Fruit fly (Drosophila melanogaster) whole organism, prepupa: ENCODE results near the gene Nrg.

ENCODE experiments used
- Blimp-1 ChIP-seq: fragments of 200-800 bp; sonication (Bioruptor generic); optimal IDR thresholded peaks from 3 replicates; lab custom pipeline; 2017; ENCODE audit warnings: missing biosample characterization, missing genetic modification characterization, mild to moderate bottlenecking, moderate library complexity, missing genetic modification reagents
- CG10631 ChIP-seq: fragments of 200-800 bp; sonication (Bioruptor generic); optimal IDR thresholded peaks from 2 replicates; lab custom pipeline; 2016; ENCODE audit warnings: missing biosample characterization, missing genetic modification characterization
- CG10669 ChIP-seq: fragments of 200-800 bp; sonication (Bioruptor generic); optimal IDR thresholded peaks from 3 replicates; lab custom pipeline; 2018; ENCODE audit warnings: missing biosample characterization, mild to moderate bottlenecking, missing genetic modification characterization, moderate library complexity
- CG11294 ChIP-seq: fragments of 200-800 bp; sonication (Bioruptor generic); IDR thresholded peaks from 2 replicates; pipeline ENCODE4 v1.3.6; 2022; ENCODE audit warnings: missing biosample characterization, missing genetic modification characterization
- CG11762 ChIP-seq: fragments of 200-800 bp; sonication (Bioruptor generic); optimal IDR thresholded peaks from 3 replicates; lab custom pipeline; 2016; ENCODE audit warnings: missing biosample characterization, missing genetic modification characterization; ENCODE audit not compliant: insufficient read depth
- CG11902 ChIP-seq: fragments of 200-800 bp; sonication (Bioruptor generic); optimal IDR thresholded peaks from 3 replicates; lab custom pipeline; 2016; ENCODE audit warnings: missing biosample characterization, missing genetic modification characterization
- CG15336 ChIP-seq: fragments of 200-800 bp; sonication (Bioruptor generic); IDR thresholded peaks from 2 replicates; pipeline ENCODE4 v1.3.6; 2022; ENCODE audit warnings: missing biosample characterization, missing genetic modification characterization
- CG1621 ChIP-seq: fragments of 200-800 bp; sonication (Bioruptor generic); optimal IDR thresholded peaks from 3 replicates; lab custom pipeline; 2018; ENCODE audit warnings: missing biosample characterization, mild to moderate bottlenecking, missing genetic modification characterization
- CG3032 ChIP-seq: fragments of 200-800 bp; optimal IDR thresholded peaks from 2 replicates; lab custom pipeline; 2019; ENCODE audit warnings: missing biosample characterization, mild to moderate bottlenecking, missing genetic modification characterization, moderate library complexity
- CG31627 ChIP-seq: fragments of 200-800 bp; sonication (Bioruptor generic); optimal IDR thresholded peaks from 3 replicates; lab custom pipeline; 2016; ENCODE audit warnings: missing biosample characterization, missing genetic modification characterization
- CG34406 ChIP-seq: fragments of 200-800 bp; sonication (Bioruptor generic); optimal IDR thresholded peaks from 3 replicates; lab custom pipeline; 2016; ENCODE audit warnings: missing biosample characterization, missing genetic modification characterization
- CG4318 ChIP-seq: fragments of 200-800 bp; sonication (Bioruptor generic); optimal IDR thresholded peaks from 3 replicates; lab custom pipeline; 2017; ENCODE audit warnings: missing biosample characterization, mild to moderate bottlenecking, missing genetic modification characterization
- CG6276 ChIP-seq: fragments of 200-800 bp; sonication (Bioruptor generic); optimal IDR thresholded peaks from 2 replicates; lab custom pipeline; 2017; ENCODE audit warnings: missing biosample characterization, mild to moderate bottlenecking, missing genetic modification characterization
- CG6792 ChIP-seq: fragments of 200-800 bp; sonication (Bioruptor generic); optimal IDR thresholded peaks from 3 replicates; lab custom pipeline; 2016; ENCODE audit warnings: missing biosample characterization, missing genetic modification characterization
- CG6808 ChIP-seq: fragments of 200-800 bp; sonication (Bioruptor generic); optimal IDR thresholded peaks from 3 replicates; lab custom pipeline; 2017; ENCODE audit warnings: missing biosample characterization, missing genetic modification characterization, mild to moderate bottlenecking, moderate library complexity, missing genetic modification reagents
- CG6854 ChIP-seq: fragments of 200-800 bp; sonication (Bioruptor generic); optimal IDR thresholded peaks from 2 replicates; lab custom pipeline; 2017; ENCODE audit warnings: missing biosample characterization, mild to moderate bottlenecking, missing genetic modification characterization
- CG7368 ChIP-seq: fragments of 200-800 bp; sonication (Bioruptor generic); optimal IDR thresholded peaks from 3 replicates; lab custom pipeline; 2016; ENCODE audit warnings: missing biosample characterization, missing genetic modification characterization
- CG8632 ChIP-seq: fragments of 200-800 bp; sonication (Bioruptor generic); optimal IDR thresholded peaks from 3 replicates; lab custom pipeline; 2016; ENCODE audit warnings: missing biosample characterization, missing genetic modification characterization
- Eip75B ChIP-seq: fragments of 200-800 bp; sonication (Bioruptor generic); optimal IDR thresholded peaks from 3 replicates; lab custom pipeline; 2016; ENCODE audit warnings: missing biosample characterization, missing genetic modification characterization
- Eip78C ChIP-seq: fragments of 200-800 bp; sonication (Bioruptor generic); peaks from one replicate; lab custom pipeline; 2016; ENCODE audit warnings: missing biosample characterization, missing genetic modification characterization
- Eip93F ChIP-seq: fragments of 200-800 bp; sonication (Bioruptor generic); optimal IDR thresholded peaks from 2 replicates; lab custom pipeline; 2016; ENCODE audit warnings: missing biosample characterization, mild to moderate bottlenecking, missing genetic modification characterization
- Gug ChIP-seq: fragments of 200-800 bp; sonication (Bioruptor generic); IDR thresholded peaks from 2 replicates; pipeline ENCODE4 v1.3.6; 2022; ENCODE audit warnings: missing biosample characterization, missing genetic modification characterization
- Hr38 ChIP-seq: sonication (Bioruptor generic); optimal IDR thresholded peaks from 2 replicates; lab custom pipeline; 2016; ENCODE audit warnings: missing biosample characterization, missing genetic modification characterization
- Hr39 ChIP-seq: fragments of 200-800 bp; sonication (Bioruptor generic); optimal IDR thresholded peaks from 2 replicates; lab custom pipeline; 2016; ENCODE audit warnings: missing biosample characterization, missing genetic modification characterization
- Hr4 ChIP-seq: fragments of 200-800 bp; sonication (Bioruptor generic); optimal IDR thresholded peaks from 3 replicates; lab custom pipeline; 2016; ENCODE audit warnings: missing biosample characterization, missing genetic modification characterization
- Lpt ChIP-seq: fragments of 200-800 bp; sonication (Bioruptor generic); optimal IDR thresholded peaks from 3 replicates; lab custom pipeline; 2016; ENCODE audit warnings: missing biosample characterization, missing genetic modification characterization
- Met ChIP-seq: fragments of 200-800 bp; sonication (Bioruptor generic); optimal IDR thresholded peaks from 3 replicates; lab custom pipeline; 2016; ENCODE audit warnings: missing biosample characterization, missing genetic modification characterization
- OdsH ChIP-seq: fragments of 200-800 bp; sonication (Bioruptor generic); optimal IDR thresholded peaks from 3 replicates; lab custom pipeline; 2016; ENCODE audit warnings: missing biosample characterization, missing genetic modification characterization
- Smox ChIP-seq: fragments of 200-800 bp; sonication (Bioruptor generic); optimal IDR thresholded peaks from 3 replicates; lab custom pipeline; 2016; ENCODE audit warnings: missing biosample characterization, missing genetic modification characterization
- Sox102F ChIP-seq: fragments of 200-800 bp; sonication (Bioruptor generic); optimal IDR thresholded peaks from 2 replicates; lab custom pipeline; 2016; ENCODE audit warnings: missing biosample characterization, mild to moderate bottlenecking, missing genetic modification characterization
- Sox14 ChIP-seq: fragments of 200-800 bp; sonication (Bioruptor generic); optimal IDR thresholded peaks from 3 replicates; lab custom pipeline; 2016; ENCODE audit warnings: missing biosample characterization, missing genetic modification characterization
- achi ChIP-seq: fragments of 200-800 bp; sonication (Bioruptor generic); optimal IDR thresholded peaks from 3 replicates; lab custom pipeline; 2016; ENCODE audit warnings: missing biosample characterization, missing genetic modification characterization
- acj6 ChIP-seq: fragments of 200-800 bp; sonication (Bioruptor generic); optimal IDR thresholded peaks from 3 replicates; lab custom pipeline; 2016; ENCODE audit warnings: missing biosample characterization, missing genetic modification characterization
- cyc ChIP-seq: fragments of 200-800 bp; sonication (Bioruptor generic); optimal IDR thresholded peaks from 3 replicates; lab custom pipeline; 2016; ENCODE audit warnings: missing biosample characterization, missing genetic modification characterization
- dac ChIP-seq: fragments of 200-800 bp; sonication (Bioruptor generic); optimal IDR thresholded peaks from 2 replicates; lab custom pipeline; 2017; ENCODE audit warnings: missing biosample characterization, mild to moderate bottlenecking, missing genetic modification characterization
- dsx ChIP-seq: fragments of 200-800 bp; optimal IDR thresholded peaks from 3 replicates; lab custom pipeline; 2019; ENCODE audit warnings: missing biosample characterization, mild to moderate bottlenecking, missing genetic modification characterization, moderate library complexity; ENCODE audit not compliant: poor library complexity, severe bottlenecking
- eg ChIP-seq: fragments of 200-800 bp; sonication (Bioruptor generic); IDR thresholded peaks from 3 replicates; pipeline ENCODE4 v1.3.6; 2022; ENCODE audit warnings: missing biosample characterization, missing genetic modification characterization
- esn ChIP-seq: fragments of 200-800 bp; sonication (Bioruptor generic); optimal IDR thresholded peaks from 2 replicates; lab custom pipeline; 2016; ENCODE audit warnings: missing biosample characterization, mild to moderate bottlenecking, missing genetic modification characterization, moderate library complexity
- fd59A ChIP-seq: fragments of 200-800 bp; sonication (Bioruptor generic); optimal IDR thresholded peaks from 2 replicates; lab custom pipeline; 2017; ENCODE audit warnings: missing biosample characterization, mild to moderate bottlenecking, missing genetic modification characterization, missing genetic modification reagents
- fd85E ChIP-seq: fragments of 200-800 bp; sonication (Bioruptor generic); optimal IDR thresholded peaks from 3 replicates; lab custom pipeline; 2016; ENCODE audit warnings: missing biosample characterization, missing genetic modification characterization
- fkh ChIP-seq: fragments of 200-800 bp; sonication (Bioruptor generic); optimal IDR thresholded peaks from 3 replicates; lab custom pipeline; 2017; ENCODE audit warnings: missing biosample characterization, mild to moderate bottlenecking, missing genetic modification characterization, moderate library complexity
- net ChIP-seq: fragments of 200-800 bp; sonication (Bioruptor generic); optimal IDR thresholded peaks from 3 replicates; lab custom pipeline; 2016; ENCODE audit warnings: missing biosample characterization, missing genetic modification characterization
- salr ChIP-seq, 2 experiments: fragments of 200-800 bp; sonication (Bioruptor generic); optimal IDR thresholded peaks; 3 replicates each; lab custom pipeline; 2016 to 2018; ENCODE audit warnings: missing biosample characterization in 2 of 2, missing genetic modification characterization in 2 of 2, mild to moderate bottlenecking in 1 of 2
- spab ChIP-seq: fragments of 200-800 bp; sonication (Bioruptor generic); optimal IDR thresholded peaks from 2 replicates; lab custom pipeline; 2017; ENCODE audit warnings: missing biosample characterization, mild to moderate bottlenecking, missing genetic modification characterization, missing genetic modification reagents
- ss ChIP-seq, 2 experiments: fragments of 200-800 bp; sonication (Bioruptor generic); optimal IDR thresholded peaks; 2 replicates in 1 of 2; 3 replicates in 1 of 2; lab custom pipeline; 2017 to 2018; ENCODE audit warnings: mild to moderate bottlenecking in 2 of 2, missing biosample characterization in 2 of 2, missing genetic modification characterization in 2 of 2, moderate library complexity in 1 of 2
- svp ChIP-seq: fragments of 200-800 bp; sonication (Bioruptor generic); peaks from one replicate; lab custom pipeline; 2016; ENCODE audit warnings: missing biosample characterization, missing genetic modification characterization
- topi ChIP-seq: fragments of 200-800 bp; sonication (Bioruptor generic); optimal IDR thresholded peaks from 3 replicates; lab custom pipeline; 2016; ENCODE audit warnings: missing biosample characterization, missing genetic modification characterization
- vri ChIP-seq: fragments of 200-800 bp; sonication (Bioruptor generic); optimal IDR thresholded peaks from 3 replicates; lab custom pipeline; 2016; ENCODE audit warnings: missing biosample characterization, mild to moderate bottlenecking, missing genetic modification characterization

Nrg gene

DNA sequence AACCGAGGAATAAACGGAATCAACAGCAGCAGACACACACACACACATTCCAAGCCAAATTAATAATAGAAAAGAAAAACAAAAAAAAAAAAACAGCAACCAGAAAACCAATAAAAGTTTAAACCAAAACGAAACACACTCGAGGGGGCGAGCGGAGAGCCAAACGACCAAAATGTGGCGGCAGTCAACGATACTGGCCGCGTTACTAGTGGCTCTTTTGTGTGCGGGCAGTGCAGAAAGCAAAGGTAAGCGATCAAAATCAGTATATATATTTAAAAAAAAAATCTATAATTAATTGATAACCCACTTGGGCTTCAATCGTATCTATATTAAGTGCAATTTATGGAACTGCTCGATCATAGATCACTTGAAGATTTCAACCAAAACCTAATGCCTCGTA is 14.6 kb downstream of the Nrg start:
- TF ChIP-seq vri (GFP tag; lab: Kevin White, UChicago) (no peak), eg (GFP tag; lab: Robert Waterston, UW) (0 out of 3 replicates have a peak, but pooled peaks have one; percentile 25)

dm6 chrX:8533589-8534320 is 16.6 kb downstream of the Nrg start:
- TF ChIP-seq vri (GFP tag; lab: Kevin White, UChicago) (no peak), Smox (GFP tag; lab: Kevin White, UChicago) (no peak), fd85E (GFP tag; lab: Kevin White, UChicago) (no peak), spab (GFP tag; lab: Kevin White, UChicago) (no peak), fd59A (no peak), CG10631 (GFP tag; lab: Kevin White, UChicago) (peak; percentile 32), CG7368 (GFP tag; lab: Kevin White, UChicago) (no peak), dac (no peak), ss (GFP tag; optimal IDR thresholded peaks at IDR 0.05; lab: Kevin White, UChicago) (no peak), CG11294 (GFP tag; lab: Robert Waterston, UW) (peak; percentile 88), Hr38 (GFP tag; lab: Kevin White, UChicago) (no peak), Eip75B (GFP tag; lab: Kevin White, UChicago) (no peak), CG6792 (GFP tag; lab: Kevin White, UChicago) (no peak), achi (GFP tag; lab: Kevin White, UChicago) (peak; percentile 47), CG11902 (GFP tag; lab: Kevin White, UChicago) (no peak), topi (GFP tag; lab: Kevin White, UChicago) (peak; percentile 9), Blimp-1 (GFP tag; lab: Kevin White, UChicago) (no peak), Eip93F (GFP tag; lab: Kevin White, UChicago) (no peak), esn (GFP tag; lab: Kevin White, UChicago) (peak; percentile 8), CG3032 (peak; percentile 0), CG10669 (GFP tag; lab: Kevin White, UChicago) (peak; percentile 0), net (GFP tag; lab: Kevin White, UChicago) (peak; percentile 56), CG4318 (GFP tag; lab: Kevin White, UChicago) (peak; percentile 48), Hr39 (peak; percentile 15), Gug (peak; percentile 78), Sox14 (GFP tag; lab: Kevin White, UChicago) (peak; percentile 41), CG11762 (GFP tag; lab: Kevin White, UChicago) (no peak), CG8632 (no peak), CG31627 (GFP tag; lab: Kevin White, UChicago) (peak; percentile 31), svp (peak; percentile 30), eg (GFP tag; lab: Robert Waterston, UW) (peak; percentile 96), CG15336 (GFP tag; lab: Robert Waterston, UW) (peak; percentile 90), Eip78C (peak; percentile 74), OdsH (GFP tag; lab: Kevin White, UChicago) (peak; percentile 63), CG6854 (GFP tag; lab: Kevin White, UChicago) (no peak), salr (GFP tag; optimal IDR thresholded peaks at IDR 0.05; lab: Kevin White, UChicago) (peak in 1 of 2 experiments; percentile 65), CG6808 (GFP tag; lab: Kevin White, UChicago) (no peak), CG34406 (GFP tag; lab: Kevin White, UChicago) (no peak), Hr4 (GFP tag; lab: Kevin White, UChicago) (peak; percentile 76), CG1621 (tag; lab: Kevin White, UChicago) (no peak), CG6276 (peak; percentile 75), Met (GFP tag; lab: Kevin White, UChicago) (no peak), Lpt (GFP tag; lab: Kevin White, UChicago) (peak; percentile 52), dsx (no peak), fkh (GFP tag; lab: Kevin White, UChicago) (no peak), acj6 (peak; percentile 43), Sox102F (GFP tag; lab: Kevin White, UChicago) (no peak), cyc (peak; percentile 14)
